Worm (Caenorhabditis elegans) whole organism, early embryonic: ENCODE results near the gene sdc-2.

Experiments
- B0310.2 ChIP-seq: sonication (generic microtip); optimal IDR thresholded peaks from 2 replicates; lab custom pipeline; 2016; ENCODE audit warnings: mild to moderate bottlenecking, missing genetic modification characterization, missing compliant biosample characterization
- aly-1 ChIP-seq: sonication (generic microtip); optimal IDR thresholded peaks from 2 replicates; lab custom pipeline; 2016; ENCODE audit warnings: missing genetic modification characterization, missing compliant biosample characterization
- ama-1 ChIP-seq: fragments of 150-350 bp; optimal IDR thresholded peaks from 2 replicates; lab custom pipeline; 2014
- ets-7 ChIP-seq: sonication (generic microtip); optimal IDR thresholded peaks from 2 replicates; lab custom pipeline; 2016; ENCODE audit warnings: missing genotype, missing genetic modification characterization, missing compliant biosample characterization
- flt-1 ChIP-seq: fragments of 200-800 bp; sonication (Bioruptor generic); IDR thresholded peaks from 2 replicates; pipeline ENCODE4 v1.3.6; 2022; ENCODE audit warnings: missing genetic modification characterization, missing compliant biosample characterization
- scrt-1 ChIP-seq: fragments of 200-800 bp; sonication (Bioruptor generic); IDR thresholded peaks from 2 replicates; pipeline ENCODE4 v1.3.6; 2022; ENCODE audit warnings: missing genetic modification characterization, missing compliant biosample characterization
- sea-1 ChIP-seq: fragments of 200-800 bp; sonication (Bioruptor generic); conservative IDR thresholded peaks from 2 replicates; pipeline ENCODE4 v1.3.6; 2022; ENCODE audit warnings: missing genetic modification characterization, missing compliant biosample characterization
- tra-4 ChIP-seq: sonication (generic microtip); optimal IDR thresholded peaks from 2 replicates; lab custom pipeline; 2017; ENCODE audit warnings: missing genetic modification characterization, missing compliant biosample characterization

- TF ChIP-seq aly-1 (tag; lab: Kevin White, UChicago) (no peak), flt-1 (no peak), ama-1 (lab: Kevin White, UChicago) (no peak), ets-7 (tag; lab: Kevin White, UChicago) (no peak), tra-4 (tag; lab: Kevin White, UChicago) (no peak), sea-1 (GFP tag; lab: Robert Waterston, UW) (no peak), B0310.2 (tag; lab: Kevin White, UChicago) (no peak), scrt-1 (GFP tag; lab: Robert Waterston, UW) (no peak)
These were observed 38.5 kb upstream of the sdc-2 start for ce11 chrX:11484027-11484426.
